Worm (Caenorhabditis elegans) whole organism, L2 larva: ENCODE data around the gene ptp-4A2.

ENCODE experiments used
- C34F6.9 ChIP-seq: fragments of 150-350 bp; optimal IDR thresholded peaks from 2 replicates; lab custom pipeline; 2014; ENCODE audit warnings: missing biosample characterization, missing genetic modification characterization
- egl-27 ChIP-seq: sonication (generic microtip); optimal IDR thresholded peaks from 3 replicates; lab custom pipeline; 2017; ENCODE audit warnings: missing biosample characterization, missing genetic modification reagents, missing genetic modification characterization
- fos-1 ChIP-seq: fragments of 150-350 bp; optimal IDR thresholded peaks from 2 replicates; lab custom pipeline; 2014; ENCODE audit warnings: missing biosample characterization, missing genetic modification characterization
- lin-39 ChIP-seq: fragments of 150-350 bp; optimal IDR thresholded peaks from 2 replicates; lab custom pipeline; 2014; ENCODE audit warnings: missing biosample characterization, missing genetic modification reagents, missing genetic modification characterization
- nhr-11 ChIP-seq: fragments of 150-350 bp; optimal IDR thresholded peaks from 2 replicates; lab custom pipeline; 2014; ENCODE audit warnings: missing biosample characterization, missing genetic modification characterization
- nhr-23 ChIP-seq: fragments of 150-350 bp; optimal IDR thresholded peaks from 2 replicates; lab custom pipeline; 2014; ENCODE audit warnings: missing biosample characterization, missing genetic modification reagents, missing genetic modification characterization
- skn-1 ChIP-seq: sonication (generic microtip); optimal IDR thresholded peaks from 2 replicates; lab custom pipeline; 2017; ENCODE audit warnings: missing biosample characterization, missing genetic modification characterization
- unc-39 ChIP-seq: fragments of 150-350 bp; optimal IDR thresholded peaks from 2 replicates; lab custom pipeline; 2014; ENCODE audit warnings: missing biosample characterization, missing genetic modification characterization
- unc-55 ChIP-seq: fragments of 150-350 bp; sonication (generic microtip); optimal IDR thresholded peaks from 3 replicates; lab custom pipeline; 2014; ENCODE audit warnings: missing biosample characterization, missing genetic modification reagents, missing genetic modification characterization
- ztf-11 ChIP-seq: sonication (generic microtip); optimal IDR thresholded peaks from 2 replicates; lab custom pipeline; 2017; ENCODE audit warnings: missing biosample characterization, missing genetic modification characterization

DNA sequence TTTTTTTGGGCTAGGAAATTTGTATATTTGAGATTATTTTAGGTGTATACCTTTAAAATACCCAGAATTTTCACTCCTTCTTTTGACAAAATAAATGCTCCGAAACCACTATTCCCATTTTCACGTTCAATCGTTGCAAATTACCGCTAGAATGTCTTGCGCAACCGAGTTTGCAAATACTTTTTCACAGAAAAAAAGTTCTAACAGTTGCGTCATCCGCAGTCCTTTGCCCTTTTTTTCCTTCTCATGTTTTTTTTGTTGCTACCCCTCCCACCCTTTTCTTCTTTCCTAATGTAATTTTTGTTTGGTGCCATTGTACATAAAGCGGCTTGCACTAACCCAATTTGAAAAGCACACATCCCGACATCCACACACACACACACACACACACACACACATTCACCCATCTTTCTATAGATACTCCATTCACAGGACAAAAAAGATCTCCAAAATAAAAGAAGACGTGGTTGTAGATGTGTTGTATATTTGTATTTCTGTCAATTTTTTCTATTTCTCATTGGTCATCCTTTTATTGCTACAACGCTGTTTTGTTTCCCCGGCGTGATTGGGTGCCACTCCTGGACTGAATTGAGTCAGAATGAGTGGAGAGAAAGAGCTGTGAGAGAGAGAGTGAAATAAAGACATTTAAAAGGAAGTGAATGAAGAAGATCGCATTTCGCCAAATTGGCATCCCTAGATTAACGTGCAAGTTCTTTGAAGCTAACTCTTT lies 14.5 kb upstream of the ptp-4A2 start:
- TF ChIP-seq unc-39 (tag; lab: Kevin White, UChicago) (no peak), unc-55 (GFP tag; lab: Kevin White, UChicago) (no peak), nhr-23 (tag; lab: Kevin White, UChicago) (no peak), ztf-11 (tag; lab: Kevin White, UChicago) (no peak), lin-39 (tag; lab: Kevin White, UChicago) (no peak), C34F6.9 (tag; lab: Kevin White, UChicago) (peak; percentile 9), fos-1 (no peak), egl-27 (tag; lab: Kevin White, UChicago) (no peak), skn-1 (tag; lab: Kevin White, UChicago) (no peak), nhr-11 (tag; lab: Kevin White, UChicago) (no peak)
